Fruit fly (Drosophila melanogaster): ENCODE data around the gene Aven.
A peak's percentile ranks its signal among the peaks of the same experiment; 100 is the strongest.

The Aven gene

DNA sequence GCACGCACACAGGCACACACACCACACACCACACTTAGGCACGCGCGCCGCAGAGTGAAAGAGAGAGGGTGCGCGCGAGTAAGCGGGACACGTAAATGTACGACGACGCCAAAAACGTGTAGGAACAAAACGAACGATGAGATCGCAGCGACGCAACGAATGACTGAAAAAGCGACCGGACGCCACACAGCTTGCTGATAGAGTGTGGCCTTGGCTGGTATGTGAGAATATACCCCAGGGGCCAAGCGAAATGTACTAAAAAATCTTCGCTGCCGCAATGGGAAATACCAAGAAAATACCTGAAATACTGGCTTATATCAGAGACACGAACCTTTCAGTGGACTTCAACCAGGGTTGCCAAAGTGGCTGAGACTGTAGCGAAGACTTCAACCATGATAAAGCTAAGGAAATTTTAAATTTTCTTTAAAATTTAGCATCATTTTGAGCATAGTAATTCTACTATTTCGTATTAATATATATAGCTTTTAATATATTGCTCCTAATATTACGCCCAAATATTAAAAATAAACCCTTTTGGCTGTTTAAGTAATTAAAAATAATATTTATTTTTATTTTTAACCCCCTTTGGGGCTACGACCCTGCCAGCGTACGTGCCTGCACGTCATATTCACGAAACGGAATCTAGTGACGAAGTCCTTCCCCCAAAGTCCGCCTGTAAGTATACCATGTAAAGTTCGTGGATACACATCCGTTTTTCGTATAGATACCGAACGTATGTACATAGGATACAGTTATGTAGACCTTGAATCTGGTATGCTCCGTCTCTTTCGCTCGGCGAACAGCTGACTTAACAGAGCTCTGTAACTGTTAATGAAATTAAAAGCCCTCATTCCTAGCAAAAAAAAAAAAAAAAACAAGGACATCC, 46.2 kb downstream of the Aven start, which contains the start of gene Pits (continued):
- TF ChIP-seq CG6254 (GFP tag; optimal IDR thresholded peaks at IDR 0.05) (peak; percentile 22), MESR4 (GFP tag; optimal IDR thresholded peaks at IDR 0.05) (peak; percentile 81), CG7271 (tag; optimal IDR thresholded peaks at IDR 0.05) (peak; percentile 35), CG10267 (tag; optimal IDR thresholded peaks at IDR 0.05) (peak; percentile 61), CG5180 (GFP tag; optimal IDR thresholded peaks at IDR 0.05) (peak; percentile 26), jing (GFP tag; optimal IDR thresholded peaks at IDR 0.05) (no peak), CG9817 (tag; optimal IDR thresholded peaks at IDR 0.05) (peak; percentile 62), Myb (GFP tag; optimal IDR thresholded peaks at IDR 0.05) (peak; percentile 75), croc (GFP tag; conservative IDR thresholded peaks at IDR 0.05) (no peak), CG2889 (GFP tag; IDR thresholded peaks at IDR 0.05) (no peak), HLH54F (GFP tag; optimal IDR thresholded peaks at IDR 0.05) (no peak), CG31365 (tag; optimal IDR thresholded peaks at IDR 0.05) (peak; percentile 31), hbn (GFP tag; IDR thresholded peaks at IDR 0.05; ENCODE audit: partially characterized antibody) (0 out of 2 replicates have a peak, but pooled peaks have one; percentile 30), ken (GFP tag; IDR thresholded peaks at IDR 0.05) (peak; percentile 9; the same call in 2 of the 3 replicates), CG12071 (GFP tag; optimal IDR thresholded peaks at IDR 0.05) (peak; percentile 56), Nf-YB (GFP tag; optimal IDR thresholded peaks at IDR 0.05) (peak; percentile 21), dmrt99B (tag; optimal IDR thresholded peaks at IDR 0.05) (peak; percentile 24), Ptx1 (GFP tag; IDR thresholded peaks at IDR 0.05) (peak; percentile 61), Dek (tag; optimal IDR thresholded peaks at IDR 0.05) (peak; percentile 42), aop (GFP tag; IDR thresholded peaks at IDR 0.05) (no peak; the same call in 1 of the 2 replicates), CG10431 (GFP tag; optimal IDR thresholded peaks at IDR 0.05) (peak; percentile 97), D19A (tag; optimal IDR thresholded peaks at IDR 0.05) (peak; percentile 23), Optix (GFP tag; IDR thresholded peaks at IDR 0.05) (no peak), scrt (GFP tag; optimal IDR thresholded peaks at IDR 0.05) (peak; percentile 42), Ssrp (tag; optimal IDR thresholded peaks at IDR 0.05) (no peak), CG13894 (tag; optimal IDR thresholded peaks at IDR 0.05) (peak; percentile 66), CG12155 (GFP tag; optimal IDR thresholded peaks at IDR 0.05) (peak; percentile 25), CG17328 (GFP tag; IDR thresholded peaks at IDR 0.05) (no peak), hth (optimal IDR thresholded peaks at IDR 0.05) (no peak), Neu2 (GFP tag; optimal IDR thresholded peaks at IDR 0.05; ENCODE audit: borderline replicate concordance) (no peak), CG31441 (GFP tag; IDR thresholded peaks at IDR 0.05) (0 out of 2 replicates have a peak, but pooled peaks have one; percentile 7), Lpt (GFP tag; optimal IDR thresholded peaks at IDR 0.05) (no peak), CG4404 (GFP tag; IDR thresholded peaks at IDR 0.05) (peak; percentile 57; the same call in 1 of the 2 replicates), Spps (tag; optimal IDR thresholded peaks at IDR 0.05) (peak; percentile 14), disco-r (GFP tag; optimal IDR thresholded peaks at IDR 0.05) (no peak), CG9797 (GFP tag; optimal IDR thresholded peaks at IDR 0.05) (peak; percentile 98), BEAF-32 (GFP tag; optimal IDR thresholded peaks at IDR 0.05) (peak; percentile 57), org-1 (GFP tag; optimal IDR thresholded peaks at IDR 0.05) (no peak), CG18764 (GFP tag; optimal IDR thresholded peaks at IDR 0.05) (peak; percentile 11), CG10274 (GFP tag; optimal IDR thresholded peaks at IDR 0.05) (no peak), stwl (tag; optimal IDR thresholded peaks at IDR 0.05) (no peak), Ravus (GFP tag; IDR thresholded peaks at IDR 0.05) (no peak), CG4820 (GFP tag; optimal IDR thresholded peaks at IDR 0.05) (peak; percentile 12), CG1024 (GFP tag; IDR thresholded peaks at IDR 0.05) (no peak), CG30431 (GFP tag; optimal IDR thresholded peaks at IDR 0.05) (no peak), pan (optimal IDR thresholded peaks at IDR 0.05) (no peak), pan (GFP tag; optimal IDR thresholded peaks at IDR 0.05 in 1 of 2, IDR thresholded peaks at IDR 0.05 in 1 of 2) (peak in 1 of 2 experiments; percentile 8), maf-S (GFP tag; optimal IDR thresholded peaks at IDR 0.05) (peak; percentile 49), Ets97D (GFP tag; optimal IDR thresholded peaks at IDR 0.05) (peak; percentile 93)
